Fruit fly (Drosophila melanogaster) whole organism, pupa: ENCODE results near the gene Pitslre.

ENCODE experiments used
- CG10348 ChIP-seq: fragments of 200-800 bp; sonication (Bioruptor generic); IDR thresholded peaks from 2 replicates; pipeline ENCODE4 v1.3.6; 2022; ENCODE audit warnings: missing biosample characterization, missing genetic modification characterization
- CG12605 ChIP-seq: fragments of 200-800 bp; sonication (Bioruptor generic); IDR thresholded peaks from 2 replicates; pipeline ENCODE4 v1.3.6; 2022; ENCODE audit warnings: missing biosample characterization, missing genetic modification characterization
- CG13204 ChIP-seq: fragments of 200-800 bp; sonication (Bioruptor generic); optimal IDR thresholded peaks from 2 replicates; lab custom pipeline; 2018; ENCODE audit warnings: missing biosample characterization, mild to moderate bottlenecking, missing genetic modification characterization, moderate library complexity
- CG14655 ChIP-seq: fragments of 200-800 bp; sonication (Bioruptor generic); optimal IDR thresholded peaks from 3 replicates; lab custom pipeline; 2017; ENCODE audit warnings: mild to moderate bottlenecking, missing biosample characterization, missing genetic modification reagents, missing genetic modification characterization
- CG15710 ChIP-seq: fragments of 200-800 bp; sonication (Bioruptor generic); optimal IDR thresholded peaks from 2 replicates; lab custom pipeline; 2018; ENCODE audit warnings: missing biosample characterization, mild to moderate bottlenecking, missing genetic modification characterization, moderate library complexity
- CG17806 ChIP-seq: fragments of 200-800 bp; sonication (Bioruptor generic); optimal IDR thresholded peaks from 2 replicates; lab custom pipeline; 2018; ENCODE audit warnings: missing biosample characterization, mild to moderate bottlenecking, missing genetic modification characterization, moderate library complexity
- CG32121 ChIP-seq: fragments of 200-800 bp; sonication (Bioruptor generic); IDR thresholded peaks from 2 replicates; pipeline ENCODE4 v1.3.6; 2022; ENCODE audit warnings: missing biosample characterization, missing genetic modification characterization
- CG34367 ChIP-seq: fragments of 200-800 bp; sonication (Bioruptor generic); optimal IDR thresholded peaks from 2 replicates; lab custom pipeline; 2018; ENCODE audit warnings: missing biosample characterization, mild to moderate bottlenecking, missing genetic modification characterization
- CG4496 ChIP-seq: fragments of 200-800 bp; sonication (Bioruptor generic); IDR thresholded peaks from 3 replicates; pipeline ENCODE4 v1.3.6; 2022; ENCODE audit warnings: missing biosample characterization, missing genetic modification characterization
- CG8159 ChIP-seq: fragments of 200-800 bp; sonication (Bioruptor generic); optimal IDR thresholded peaks from 3 replicates; lab custom pipeline; 2018; ENCODE audit warnings: missing biosample characterization, mild to moderate bottlenecking, missing genetic modification characterization, moderate library complexity
- CG8301 ChIP-seq: fragments of 200-800 bp; sonication (Bioruptor generic); optimal IDR thresholded peaks from 2 replicates; lab custom pipeline; 2018; ENCODE audit warnings: missing biosample characterization, mild to moderate bottlenecking, missing genetic modification characterization
- CG9948 ChIP-seq: fragments of 200-800 bp; sonication (Bioruptor generic); optimal IDR thresholded peaks from 2 replicates; lab custom pipeline; 2018; ENCODE audit warnings: missing biosample characterization, mild to moderate bottlenecking, missing genetic modification characterization, moderate library complexity
- D1 ChIP-seq: fragments of 200-800 bp; sonication (Bioruptor generic); optimal IDR thresholded peaks from 2 replicates; lab custom pipeline; 2018; ENCODE audit warnings: missing biosample characterization, mild to moderate bottlenecking, missing genetic modification characterization, moderate library complexity
- EcR ChIP-seq: fragments of 200-800 bp; sonication (Bioruptor generic); optimal IDR thresholded peaks from 3 replicates; lab custom pipeline; 2019; ENCODE audit warnings: missing biosample characterization, missing genetic modification characterization, mild to moderate bottlenecking, moderate library complexity, missing genetic modification reagents
- Ets98B ChIP-seq: fragments of 200-800 bp; sonication (Bioruptor generic); IDR thresholded peaks from 2 replicates; pipeline ENCODE4 v1.3.6; 2022; ENCODE audit warnings: missing biosample characterization, missing genetic modification characterization
- Pif1A ChIP-seq: fragments of 200-800 bp; sonication (Bioruptor generic); optimal IDR thresholded peaks from 3 replicates; lab custom pipeline; 2016; ENCODE audit warnings: missing biosample characterization, missing genetic modification characterization
- Pif1B ChIP-seq: fragments of 200-800 bp; sonication (Bioruptor generic); optimal IDR thresholded peaks from 3 replicates; lab custom pipeline; 2016; ENCODE audit warnings: missing biosample characterization, missing genetic modification characterization
- Snoo ChIP-seq: fragments of 200-800 bp; sonication (Bioruptor generic); optimal IDR thresholded peaks from 3 replicates; lab custom pipeline; 2017; ENCODE audit warnings: missing biosample characterization, mild to moderate bottlenecking, missing genetic modification characterization, inconsistent platforms
- fd96Ca ChIP-seq: fragments of 200-800 bp; sonication (Bioruptor generic); IDR thresholded peaks from 3 replicates; pipeline ENCODE4 v1.3.6; 2022; ENCODE audit warnings: missing biosample characterization, missing genetic modification characterization
- gl ChIP-seq: fragments of 200-800 bp; sonication (Bioruptor generic); optimal IDR thresholded peaks from 2 replicates; lab custom pipeline; 2018; ENCODE audit warnings: missing biosample characterization, mild to moderate bottlenecking, missing genetic modification characterization
- rn ChIP-seq: fragments of 200-800 bp; sonication (Bioruptor generic); IDR thresholded peaks from 2 replicates; pipeline ENCODE4 v1.3.6; 2022; ENCODE audit warnings: missing biosample characterization, missing genetic modification characterization

Pitslre gene

DNA sequence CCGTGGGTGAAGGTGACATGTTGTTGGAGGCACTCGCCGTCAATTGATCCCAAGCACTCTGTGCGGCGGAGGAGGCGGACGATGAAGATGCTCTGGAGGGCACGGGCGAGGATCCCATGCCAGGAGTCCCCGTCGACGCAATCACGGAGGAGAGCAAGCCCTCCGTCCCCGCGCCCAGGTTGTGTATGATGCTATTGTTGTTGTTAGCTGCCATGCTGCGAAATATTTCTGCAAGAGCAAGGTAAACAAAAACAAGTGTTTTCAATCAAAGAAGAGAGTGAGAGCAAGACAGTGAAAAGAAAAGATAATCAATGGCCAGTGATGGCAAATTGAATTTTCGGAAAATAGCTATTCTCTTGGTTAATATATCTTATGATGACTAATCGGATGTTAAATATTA lies 13.1 kb downstream of the Pitslre start:
- no peak for TF ChIP-seq CG12605 (GFP tag; lab: Robert Waterston, UW)
- TF ChIP-seq CG8159 (tag; lab: Kevin White, UChicago), result no peak
- TF ChIP-seq D1 (tag; lab: Kevin White, UChicago), result no peak
- no peak for TF ChIP-seq CG4496 (GFP tag; lab: Robert Waterston, UW)
- TF ChIP-seq Ets98B, result 0 out of 2 replicates have a peak, but pooled peaks have one; percentile 8
- no peak for TF ChIP-seq CG9948 (tag; lab: Kevin White, UChicago)

DNA sequence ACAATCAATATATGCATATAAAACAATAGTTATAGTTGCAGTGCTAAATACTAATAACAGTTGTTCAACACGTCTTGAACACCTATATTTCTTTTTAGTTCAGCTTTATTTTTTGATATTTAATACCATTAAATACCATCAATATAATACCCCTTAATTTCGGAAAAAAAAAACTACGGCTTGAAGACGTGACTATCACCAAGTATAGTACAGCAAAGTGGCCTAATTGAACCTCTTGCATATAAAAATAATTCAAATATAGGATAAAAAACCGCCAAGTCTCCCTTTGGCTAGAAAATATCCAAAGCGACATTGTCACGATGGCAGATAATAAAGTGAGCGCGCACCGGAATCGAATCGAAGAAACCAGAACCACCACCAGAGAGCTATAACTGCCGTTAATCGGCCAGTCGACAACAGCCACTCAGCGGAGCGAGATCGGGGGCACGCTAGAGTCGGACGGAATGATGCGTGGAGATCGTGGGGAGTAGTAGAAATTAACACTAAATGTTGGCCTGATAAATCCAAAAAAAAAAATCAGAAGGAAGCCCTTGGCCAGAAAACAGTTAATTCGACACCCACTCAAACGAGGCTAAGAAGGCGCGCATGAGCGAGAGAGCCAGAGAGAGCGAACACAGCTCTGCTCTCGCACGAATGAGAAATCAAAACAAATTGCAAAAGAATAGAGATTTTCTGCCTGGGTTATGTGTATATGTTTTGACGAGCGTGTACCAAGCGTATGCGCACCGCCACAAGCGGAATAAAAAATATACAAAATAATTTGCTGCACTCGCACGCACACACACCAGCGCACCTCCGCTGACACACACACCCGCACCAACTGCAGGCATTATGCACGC lies 13.7 kb downstream of the Pitslre start:
- no peak for TF ChIP-seq D1 (tag; lab: Kevin White, UChicago)
- TF ChIP-seq CG4496 (GFP tag; lab: Robert Waterston, UW), result no peak
- TF ChIP-seq CG13204, result no peak
- TF ChIP-seq gl (tag; lab: Kevin White, UChicago), result peak; percentile 53
- peak; percentile 18 for TF ChIP-seq CG9948 (tag; lab: Kevin White, UChicago)
- TF ChIP-seq CG8301, result peak; percentile 41
- peak; percentile 11 for TF ChIP-seq EcR
- no peak for TF ChIP-seq Pif1B (GFP tag; lab: Kevin White, UChicago)
- peak; percentile 27 for TF ChIP-seq Snoo (tag; lab: Kevin White, UChicago)
- peak; percentile 18 for TF ChIP-seq CG17806
- peak; percentile 38 for TF ChIP-seq CG15710
- TF ChIP-seq CG12605 (GFP tag; lab: Robert Waterston, UW), result no peak
- peak; percentile 54 for TF ChIP-seq Pif1A (GFP tag; lab: Kevin White, UChicago)
- TF ChIP-seq CG14655 (GFP tag; lab: Kevin White, UChicago), result no peak
- no peak for TF ChIP-seq CG32121 (GFP tag; lab: Robert Waterston, UW)
- TF ChIP-seq CG8159 (tag; lab: Kevin White, UChicago), result peak; percentile 64
- TF ChIP-seq rn (GFP tag; lab: Robert Waterston, UW), result no peak
- TF ChIP-seq CG10348 (GFP tag; lab: Robert Waterston, UW), result no peak
- no peak for TF ChIP-seq CG34367
- TF ChIP-seq fd96Ca (GFP tag; lab: Robert Waterston, UW), result no peak; the same call in 2 of the 3 replicates
- TF ChIP-seq Ets98B, result peak; percentile 62
- TF ChIP-seq, all 21 proteins: peak for 10

DNA sequence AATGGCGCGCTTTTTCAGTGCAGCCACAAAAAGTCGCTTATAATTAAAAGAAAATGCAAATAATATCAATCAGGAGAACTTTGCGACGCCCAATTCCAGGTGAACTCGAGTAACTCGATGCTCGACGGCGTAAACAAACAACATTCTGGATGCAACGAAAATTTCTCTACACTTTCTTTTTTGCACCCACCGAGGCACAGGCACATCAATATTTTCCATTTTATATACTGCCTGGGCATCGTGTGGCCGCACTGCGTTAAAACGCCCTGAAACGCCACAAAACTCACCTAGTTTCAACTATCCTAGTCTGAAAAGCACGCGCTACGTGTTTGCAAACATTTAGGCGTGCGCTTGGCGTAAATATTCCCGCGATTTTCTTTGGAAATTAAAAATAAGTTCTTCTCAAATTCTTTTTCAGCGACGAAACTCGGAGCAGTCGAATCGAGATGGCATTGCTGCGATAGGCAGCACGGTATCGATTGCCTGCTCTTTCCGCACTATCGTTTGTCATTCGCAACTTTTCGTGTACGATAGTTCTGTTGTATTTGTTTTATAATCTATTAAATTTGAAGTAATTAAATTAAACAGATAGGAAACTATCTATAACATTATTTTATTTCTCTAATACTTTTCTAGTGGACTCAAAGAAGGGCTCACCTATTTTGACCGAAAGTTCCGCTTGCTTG lies 14.6 kb downstream of the Pitslre start, which contains the start of gene Pcif1:
Pcif1 (minus strand) TSS at position 456 of the 686 bp plus-strand sequence.
- TF ChIP-seq Pif1B (GFP tag; lab: Kevin White, UChicago), result no peak
- no peak; the same call in 2 of the 3 replicates for TF ChIP-seq fd96Ca (GFP tag; lab: Robert Waterston, UW)
- TF ChIP-seq CG12605 (GFP tag; lab: Robert Waterston, UW), result no peak
- TF ChIP-seq CG8301, result no peak
- no peak for TF ChIP-seq D1 (tag; lab: Kevin White, UChicago)
- TF ChIP-seq CG32121 (GFP tag; lab: Robert Waterston, UW), result 0 out of 2 replicates have a peak, but pooled peaks have one; percentile 11
- 0 out of 3 replicates have a peak, but pooled peaks have one; percentile 30 for TF ChIP-seq CG4496 (GFP tag; lab: Robert Waterston, UW)

DNA sequence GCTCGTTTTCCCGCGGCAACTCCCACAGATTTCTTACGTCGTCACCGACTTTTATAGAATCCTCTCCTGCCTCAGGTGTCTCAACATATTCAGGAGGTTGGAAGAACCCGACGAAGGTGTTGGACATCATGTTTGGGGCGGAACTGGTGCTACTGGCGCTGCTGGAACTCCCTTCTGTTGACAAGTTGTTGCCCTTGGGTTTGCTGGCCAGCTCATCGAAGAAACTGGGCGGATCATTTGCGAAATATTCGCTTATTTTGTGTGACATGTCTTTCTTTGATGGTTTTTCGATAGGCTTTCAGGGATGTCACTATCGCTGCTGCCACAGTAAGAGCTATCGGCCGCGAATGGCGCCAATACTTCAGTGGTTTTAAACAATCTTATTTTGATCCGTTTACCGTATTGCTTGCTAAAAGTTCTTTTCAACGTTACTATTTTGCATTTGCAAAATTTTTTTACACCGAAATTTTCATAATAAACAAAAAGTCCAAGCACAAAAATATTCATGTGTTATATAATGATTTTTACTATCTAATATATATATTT lies 16.6 kb downstream of the Pitslre start, which contains the start of gene CG11396:
CG11396 (minus strand) TSS at position 303 of the 546 bp plus-strand sequence.
- TF ChIP-seq CG10348 (GFP tag; lab: Robert Waterston, UW) (no peak), D1 (tag; lab: Kevin White, UChicago) (peak; percentile 9)

DNA sequence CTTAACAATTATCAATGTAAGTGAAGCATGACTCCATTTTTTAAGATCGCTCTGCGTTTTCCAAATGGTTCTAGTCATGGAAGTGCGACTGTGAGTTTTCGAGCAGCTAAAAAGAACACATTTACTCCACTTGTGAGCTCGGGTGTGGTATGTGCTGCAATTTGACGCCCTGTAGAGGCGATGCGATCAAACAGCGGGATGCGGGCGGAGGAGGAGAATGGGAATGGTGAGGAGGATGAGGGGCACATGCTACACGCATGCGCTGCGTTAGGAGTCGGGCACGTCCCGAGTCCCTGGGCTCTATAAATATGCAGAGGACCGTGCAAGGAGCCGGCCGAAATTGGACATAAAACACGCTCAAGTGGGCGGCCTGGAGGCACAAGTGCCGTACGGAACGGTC lies 18.0 kb downstream of the Pitslre start:
- TF ChIP-seq CG8301, result no peak
- TF ChIP-seq gl (tag; lab: Kevin White, UChicago), result no peak
- no peak for TF ChIP-seq CG17806
- TF ChIP-seq EcR, result no peak
- no peak for TF ChIP-seq CG9948 (tag; lab: Kevin White, UChicago)
- no peak for TF ChIP-seq CG12605 (GFP tag; lab: Robert Waterston, UW)
- TF ChIP-seq CG13204, result no peak
- TF ChIP-seq CG8159 (tag; lab: Kevin White, UChicago), result no peak
- TF ChIP-seq CG14655 (GFP tag; lab: Kevin White, UChicago), result no peak
- no peak for TF ChIP-seq Pif1A (GFP tag; lab: Kevin White, UChicago)
- no peak for TF ChIP-seq Pif1B (GFP tag; lab: Kevin White, UChicago)
- TF ChIP-seq Snoo (tag; lab: Kevin White, UChicago), result no peak
- TF ChIP-seq CG34367, result no peak

DNA sequence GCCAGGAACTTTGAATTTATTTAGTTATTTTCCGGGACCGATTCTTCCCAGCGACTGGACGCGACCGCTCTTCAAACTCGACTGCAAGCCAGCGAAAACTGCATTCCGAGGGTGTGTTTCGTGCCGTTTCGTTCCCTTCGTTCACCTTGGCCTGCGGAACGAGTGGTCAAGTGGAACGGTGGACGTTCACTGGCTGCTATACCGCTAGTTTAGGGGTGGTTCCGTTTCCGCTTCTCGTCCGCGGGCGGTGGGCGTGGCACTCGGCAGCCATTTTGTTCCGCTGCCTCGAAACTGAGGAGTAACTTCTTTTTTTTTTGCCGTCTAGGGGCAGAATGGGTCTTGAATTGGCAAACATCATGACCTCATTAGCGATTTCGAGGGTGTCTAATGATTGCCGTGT lies 21.4 kb downstream of the Pitslre start, which contains the start of gene Six4:
Six4 (minus strand) TSS at position 85 of the 400 bp plus-strand sequence.
- TF ChIP-seq CG8159 (tag; lab: Kevin White, UChicago) (no peak), Pif1B (GFP tag; lab: Kevin White, UChicago) (no peak), CG14655 (GFP tag; lab: Kevin White, UChicago) (no peak), CG12605 (GFP tag; lab: Robert Waterston, UW) (no peak), CG17806 (no peak), CG34367 (no peak), rn (GFP tag; lab: Robert Waterston, UW) (no peak), EcR (no peak), CG15710 (no peak), Pif1A (GFP tag; lab: Kevin White, UChicago) (no peak), CG10348 (GFP tag; lab: Robert Waterston, UW) (no peak), CG13204 (no peak), gl (tag; lab: Kevin White, UChicago) (no peak), CG9948 (tag; lab: Kevin White, UChicago) (no peak)
- TF ChIP-seq, all 21 proteins: peak for 0
